Fruit fly (Drosophila melanogaster) whole organism, embryonic: Measurements from ENCODE around the gene CG13077.
A peak's percentile ranks its signal among the peaks of the same experiment; 100 is the strongest.

ENCODE experiments used
- Abd-B ChIP-seq: fragments of 200-800 bp; sonication (Bioruptor generic); optimal IDR thresholded peaks from 2 replicates; lab custom pipeline; 2018; ENCODE audit warnings: missing biosample characterization, mild to moderate bottlenecking, missing genetic modification characterization, moderate library complexity
- C15 ChIP-seq: fragments of 200-800 bp; sonication (Bioruptor generic); IDR thresholded peaks from 3 replicates; pipeline ENCODE4 v1.3.6; 2022; ENCODE audit warnings: missing biosample characterization, missing genetic modification characterization
- CG11093 ChIP-seq: fragments of 200-800 bp; sonication (Bioruptor generic); IDR thresholded peaks from 3 replicates; pipeline ENCODE4 v1.3.6; 2022; ENCODE audit warnings: missing biosample characterization, missing genetic modification characterization
- CG12391 ChIP-seq: fragments of 200-800 bp; sonication (Bioruptor generic); optimal IDR thresholded peaks from 3 replicates; lab custom pipeline; 2018; ENCODE audit warnings: missing biosample characterization, mild to moderate bottlenecking, missing genetic modification characterization, moderate library complexity
- CG12942 ChIP-seq: fragments of 200-800 bp; sonication (Bioruptor generic); optimal IDR thresholded peaks from 3 replicates; lab custom pipeline; 2016; ENCODE audit warnings: missing biosample characterization, missing genetic modification characterization
- CG13624 ChIP-seq: fragments of 200-800 bp; sonication (Bioruptor generic); optimal IDR thresholded peaks from 2 replicates; lab custom pipeline; 2016; ENCODE audit warnings: missing biosample characterization, missing genetic modification characterization
- CG14050 ChIP-seq: fragments of 200-800 bp; sonication (Bioruptor generic); IDR thresholded peaks from 3 replicates; pipeline ENCODE4 v1.3.6; 2022; ENCODE audit warnings: missing biosample characterization, missing genetic modification characterization
- CG14860 ChIP-seq: fragments of 200-800 bp; sonication (Bioruptor generic); IDR thresholded peaks from 3 replicates; pipeline ENCODE4 v1.3.6; 2022; ENCODE audit warnings: missing biosample characterization, missing genetic modification characterization; ENCODE audit not compliant: partially characterized antibody
- CG15601 ChIP-seq: fragments of 200-800 bp; sonication (Bioruptor generic); optimal IDR thresholded peaks from 3 replicates; lab custom pipeline; 2019; ENCODE audit warnings: missing biosample characterization, mild to moderate bottlenecking, missing genetic modification characterization, moderate library complexity
- CG17385 ChIP-seq: fragments of 200-800 bp; sonication (Bioruptor generic); optimal IDR thresholded peaks from 3 replicates; lab custom pipeline; 2018; ENCODE audit warnings: missing biosample characterization, mild to moderate bottlenecking, missing genetic modification characterization
- CG18619 ChIP-seq: fragments of 200-800 bp; sonication (Bioruptor generic); optimal IDR thresholded peaks from 3 replicates; lab custom pipeline; 2017; ENCODE audit warnings: missing biosample characterization, mild to moderate bottlenecking, missing genetic modification characterization
- CG2199 ChIP-seq: fragments of 200-800 bp; sonication (Bioruptor generic); IDR thresholded peaks from 3 replicates; pipeline ENCODE4 v1.3.6; 2022; ENCODE audit warnings: missing biosample characterization, missing genetic modification characterization
- CG2712 ChIP-seq: fragments of 200-800 bp; optimal IDR thresholded peaks from 3 replicates; lab custom pipeline; 2019; ENCODE audit warnings: missing biosample characterization, mild to moderate bottlenecking, missing genetic modification characterization, moderate library complexity
- CG31224 ChIP-seq: fragments of 200-800 bp; sonication (Bioruptor generic); IDR thresholded peaks from 2 replicates; pipeline ENCODE4 v1.3.6; 2022; ENCODE audit warnings: missing biosample characterization, missing genetic modification characterization
- CG34422 ChIP-seq: fragments of 200-800 bp; sonication (Bioruptor generic); IDR thresholded peaks from 3 replicates; pipeline ENCODE4 v1.3.6; 2022; ENCODE audit warnings: missing biosample characterization, missing genetic modification characterization
- CG3995 ChIP-seq: fragments of 200-800 bp; sonication (Bioruptor generic); optimal IDR thresholded peaks from 3 replicates; lab custom pipeline; 2016; ENCODE audit warnings: missing biosample characterization, missing genetic modification characterization
- CG6254 ChIP-seq: fragments of 200-800 bp; sonication (Bioruptor generic); optimal IDR thresholded peaks from 3 replicates; lab custom pipeline; 2017; ENCODE audit warnings: mild to moderate bottlenecking, missing biosample characterization, missing genetic modification reagents, missing genetic modification characterization
- CG6854 ChIP-seq: fragments of 200-800 bp; sonication (Bioruptor generic); optimal IDR thresholded peaks from 3 replicates; lab custom pipeline; 2017; ENCODE audit warnings: missing biosample characterization, mild to moderate bottlenecking, missing genetic modification characterization
- CG8281 ChIP-seq: fragments of 200-800 bp; sonication (Bioruptor generic); optimal IDR thresholded peaks from 2 replicates; lab custom pipeline; 2018; ENCODE audit warnings: missing biosample characterization, mild to moderate bottlenecking, missing genetic modification characterization, moderate library complexity
- CG8359 ChIP-seq: fragments of 200-800 bp; sonication (Bioruptor generic); optimal IDR thresholded peaks from 2 replicates; lab custom pipeline; 2017; ENCODE audit warnings: missing biosample characterization, mild to moderate bottlenecking, missing genetic modification characterization, borderline replicate concordance
- CG8765 ChIP-seq: fragments of 200-800 bp; sonication (Bioruptor generic); IDR thresholded peaks from 2 replicates; pipeline ENCODE4 v1.3.6; 2022; ENCODE audit warnings: missing biosample characterization, missing genetic modification characterization
- CkIIα-i1 ChIP-seq: fragments of 200-800 bp; sonication (Bioruptor generic); IDR thresholded peaks from 2 replicates; pipeline ENCODE4 v1.3.6; 2022; ENCODE audit warnings: missing biosample characterization, missing genetic modification characterization
- D19B ChIP-seq: fragments of 200-800 bp; sonication (Bioruptor generic); optimal IDR thresholded peaks from 2 replicates; lab custom pipeline; 2017; ENCODE audit warnings: missing biosample characterization, mild to moderate bottlenecking, missing genetic modification characterization
- Dad ChIP-seq: fragments of 200-800 bp; sonication (Bioruptor generic); optimal IDR thresholded peaks from 3 replicates; lab custom pipeline; 2016; ENCODE audit warnings: missing biosample characterization, missing genetic modification characterization
- Doc3 ChIP-seq: fragments of 200-800 bp; sonication (Bioruptor generic); IDR thresholded peaks from 3 replicates; pipeline ENCODE4 v1.3.6; 2022; ENCODE audit warnings: missing biosample characterization, missing genetic modification characterization; ENCODE audit not compliant: partially characterized antibody
- Eip74EF ChIP-seq, 2 experiments: fragments of 200-800 bp in 1 of 2; fragments of >200 bp in 1 of 2; sonication (Bioruptor generic) in 1 of 2; optimal IDR thresholded peaks; 2 replicates each; lab custom pipeline; 2017 to 2019; ENCODE audit warnings: missing biosample characterization in 2 of 2, missing genetic modification characterization in 2 of 2, mild to moderate bottlenecking in 1 of 2, moderate library complexity in 1 of 2
- Fer2 ChIP-seq: fragments of 200-800 bp; sonication (Bioruptor generic); optimal IDR thresholded peaks from 2 replicates; lab custom pipeline; 2018; ENCODE audit warnings: missing biosample characterization, mild to moderate bottlenecking, missing genetic modification characterization, moderate library complexity
- H15 ChIP-seq: fragments of 200-800 bp; sonication (Bioruptor generic); IDR thresholded peaks from 3 replicates; pipeline ENCODE4 v1.3.6; 2022; ENCODE audit warnings: missing biosample characterization, missing genetic modification characterization
- HHEX ChIP-seq: fragments of 200-800 bp; sonication (Bioruptor generic); optimal IDR thresholded peaks from 3 replicates; lab custom pipeline; 2017; ENCODE audit warnings: missing biosample characterization, mild to moderate bottlenecking, missing genetic modification characterization, missing genetic modification reagents
- HLHmδ ChIP-seq: fragments of 200-800 bp; sonication (Bioruptor generic); optimal IDR thresholded peaks from 2 replicates; lab custom pipeline; 2018; ENCODE audit warnings: missing biosample characterization, mild to moderate bottlenecking, missing genetic modification characterization, moderate library complexity
- Lhr ChIP-seq: fragments of 200-800 bp; sonication (Bioruptor generic); optimal IDR thresholded peaks from 3 replicates; lab custom pipeline; 2017; ENCODE audit warnings: mild to moderate bottlenecking, missing biosample characterization, missing genetic modification reagents, missing genetic modification characterization
- MESR4 ChIP-seq: fragments of 200-800 bp; sonication (Bioruptor generic); optimal IDR thresholded peaks from 2 replicates; lab custom pipeline; 2018; ENCODE audit warnings: missing biosample characterization, mild to moderate bottlenecking, missing genetic modification characterization, moderate library complexity
- NC2β ChIP-seq: fragments of 200-800 bp; sonication (Bioruptor generic); optimal IDR thresholded peaks from 2 replicates; lab custom pipeline; 2016; ENCODE audit warnings: missing biosample characterization, missing genetic modification characterization
- Rx ChIP-seq: fragments of 200-800 bp; sonication (Bioruptor generic); IDR thresholded peaks from 2 replicates; pipeline ENCODE4 v1.3.6; 2022; ENCODE audit warnings: missing biosample characterization, missing genetic modification characterization
- Taf1 ChIP-seq: fragments of 200-800 bp; sonication (Bioruptor generic); IDR thresholded peaks from 2 replicates; pipeline ENCODE4 v1.3.6; 2022; ENCODE audit warnings: missing biosample characterization, missing genetic modification characterization
- Xrp1 ChIP-seq: fragments of 200-800 bp; sonication (Bioruptor generic); IDR thresholded peaks from 2 replicates; pipeline ENCODE4 v1.3.6; 2022; ENCODE audit warnings: missing biosample characterization, missing genetic modification characterization
- cad ChIP-seq: fragments of >200 bp; optimal IDR thresholded peaks from 2 replicates; lab custom pipeline; 2017; ENCODE audit warnings: missing biosample characterization, missing genetic modification characterization
- eve ChIP-seq, 2 experiments: fragments of >200 bp; optimal IDR thresholded peaks; 2 replicates each; lab custom pipeline; 2017; ENCODE audit warnings: missing biosample characterization in 2 of 2, missing genetic modification characterization in 2 of 2
- eyg ChIP-seq: fragments of 200-800 bp; sonication (Bioruptor generic); optimal IDR thresholded peaks from 3 replicates; lab custom pipeline; 2016; ENCODE audit warnings: missing biosample characterization, missing genetic modification characterization
- inv ChIP-seq: fragments of 200-800 bp; sonication (Bioruptor generic); IDR thresholded peaks from 2 replicates; pipeline ENCODE4 v1.3.6; 2022; ENCODE audit warnings: missing biosample characterization, missing genetic modification characterization; ENCODE audit not compliant: partially characterized antibody
- lab ChIP-seq: fragments of 200-800 bp; sonication (Bioruptor generic); optimal IDR thresholded peaks from 3 replicates; lab custom pipeline; 2017; ENCODE audit warnings: missing biosample characterization, missing genetic modification characterization, mild to moderate bottlenecking, moderate library complexity, missing genetic modification reagents
- lov ChIP-seq, 2 experiments: fragments of 200-800 bp in 1 of 2; fragments of >200 bp in 1 of 2; sonication (Bioruptor generic) in 1 of 2; IDR thresholded peaks in 1 of 2; optimal IDR thresholded peaks in 1 of 2; 2 replicates in 1 of 2; 3 replicates in 1 of 2; pipeline versions ENCODE4 v1.3.6 to Lab custom; 2017 to 2022; ENCODE audit warnings: missing biosample characterization in 1 of 2, missing genetic modification characterization in 1 of 2
- nau ChIP-seq: fragments of 200-800 bp; sonication (Bioruptor generic); optimal IDR thresholded peaks from 3 replicates; lab custom pipeline; 2017; ENCODE audit warnings: missing biosample characterization, mild to moderate bottlenecking, missing genetic modification characterization, missing genetic modification reagents
- onecut ChIP-seq: fragments of 200-800 bp; sonication (Bioruptor generic); IDR thresholded peaks from 2 replicates; pipeline ENCODE4 v1.3.6; 2022; ENCODE audit warnings: missing biosample characterization, missing genetic modification characterization
- otp ChIP-seq: fragments of 200-800 bp; sonication (Bioruptor generic); IDR thresholded peaks from 3 replicates; pipeline ENCODE4, ENCODE4 v1.3.6; 2022; ENCODE audit warnings: missing biosample characterization, missing genetic modification characterization
- ssp ChIP-seq: fragments of 200-800 bp; sonication (Bioruptor generic); IDR thresholded peaks from 2 replicates; pipeline ENCODE4 v1.3.6; 2022; ENCODE audit warnings: missing biosample characterization, missing genetic modification characterization
- tna ChIP-seq: fragments of 200-800 bp; sonication (Bioruptor generic); IDR thresholded peaks from 2 replicates; pipeline ENCODE4 v1.3.6; 2022; ENCODE audit warnings: missing biosample characterization, missing genetic modification characterization; ENCODE audit not compliant: partially characterized antibody
- vnd ChIP-seq: fragments of 200-800 bp; sonication (Bioruptor generic); IDR thresholded peaks from 3 replicates; pipeline ENCODE4 v1.3.6; 2022; ENCODE audit warnings: missing biosample characterization, missing genetic modification characterization; ENCODE audit not compliant: partially characterized antibody

CG13077 gene

DNA sequence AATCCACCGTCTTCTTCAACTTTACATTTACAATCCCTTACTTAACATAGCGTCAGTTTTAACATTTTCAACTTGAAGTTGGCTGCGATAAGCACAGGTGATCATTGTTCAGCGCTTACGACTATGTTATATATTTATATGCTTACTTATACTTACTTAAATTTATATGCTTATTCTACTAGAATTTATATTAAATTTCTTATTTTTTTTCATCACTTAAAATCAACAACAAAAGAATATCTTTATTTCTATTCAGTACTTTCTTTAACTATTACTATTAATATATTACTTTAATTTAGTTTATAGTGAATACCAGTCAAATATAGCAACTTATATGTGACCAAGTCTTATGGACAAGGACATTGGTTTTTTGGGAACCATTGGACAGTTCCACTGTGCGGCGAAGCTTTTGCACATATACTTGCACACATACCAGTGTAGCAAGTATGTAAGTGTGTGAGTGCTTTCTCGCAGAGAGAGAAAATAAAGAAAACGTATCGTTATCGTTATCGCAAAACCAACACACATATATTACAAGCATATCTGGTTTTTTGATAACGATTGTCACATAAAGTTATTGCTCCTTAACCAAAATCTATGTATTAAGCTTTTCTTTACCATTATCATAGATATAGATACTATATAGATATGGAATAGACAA, 48.4 kb upstream of the CG13077 start, which contains the start of gene Hasp (continued):
- TF ChIP-seq CG34422 (GFP tag; lab: Robert Waterston, UW) (peak; percentile 30; the same call in 1 of the 3 replicates), CG12391 (tag; lab: Kevin White, UChicago) (peak; percentile 68), C15 (GFP tag; lab: Robert Waterston, UW) (peak; percentile 16; the same call in 1 of the 3 replicates), CG18619 (GFP tag; lab: Kevin White, UChicago) (peak; percentile 29), eve (GFP tag; optimal IDR thresholded peaks at IDR 0.05; lab: Kevin White, UChicago) (no peak), CG2199 (GFP tag; lab: Robert Waterston, UW) (no peak), CG15601 (tag; lab: Kevin White, UChicago) (peak; percentile 17), CG12942 (GFP tag; lab: Kevin White, UChicago) (peak; percentile 46), CG3995 (GFP tag; lab: Kevin White, UChicago) (no peak), lab (GFP tag; lab: Kevin White, UChicago) (no peak), CG8281 (no peak), CG2712 (tag; lab: Kevin White, UChicago) (peak; percentile 72), HLHmδ (no peak), Lhr (no peak), Doc3 (GFP tag; lab: Robert Waterston, UW) (peak; percentile 50; the same call in 2 of the 3 replicates), CG13624 (GFP tag; lab: Kevin White, UChicago) (peak; percentile 35), Fer2 (tag; lab: Kevin White, UChicago) (no peak), CG17385 (peak; percentile 29), eyg (GFP tag; lab: Kevin White, UChicago) (no peak), onecut (peak; percentile 33), Eip74EF (GFP tag; optimal IDR thresholded peaks at IDR 0.05; lab: Kevin White, UChicago) (peak in 1 of 2 experiments; percentile 67), cad (no peak), CG31224 (GFP tag; lab: Robert Waterston, UW) (peak; percentile 50; the same call in 1 of the 2 replicates), tna (GFP tag; lab: Robert Waterston, UW) (peak; percentile 96), H15 (GFP tag; lab: Robert Waterston, UW) (no peak), Abd-B (GFP tag; lab: Kevin White, UChicago) (peak; percentile 41), HHEX (peak; percentile 39), vnd (GFP tag; lab: Robert Waterston, UW) (peak; percentile 74), Taf1 (GFP tag; lab: Robert Waterston, UW) (no peak), Rx (GFP tag; lab: Robert Waterston, UW) (no peak), CG11093 (GFP tag; lab: Robert Waterston, UW) (no peak), CG8765 (GFP tag; lab: Robert Waterston, UW) (no peak), nau (GFP tag; lab: Kevin White, UChicago) (no peak), Dad (GFP tag; lab: Kevin White, UChicago) (peak; percentile 18), NC2β (no peak), CG8359 (GFP tag; lab: Kevin White, UChicago) (no peak), CG6854 (GFP tag; lab: Kevin White, UChicago) (peak; percentile 46), CG14860 (GFP tag; lab: Robert Waterston, UW) (peak; percentile 83), otp (GFP tag; lab: Robert Waterston, UW) (no peak), inv (GFP tag; lab: Robert Waterston, UW) (peak; percentile 28; the same call in 1 of the 2 replicates), CkIIα-i1 (no peak), ssp (GFP tag; lab: Robert Waterston, UW) (0 out of 2 replicates have a peak, but pooled peaks have one; percentile 23), MESR4 (GFP tag; lab: Kevin White, UChicago) (no peak), CG6254 (GFP tag; lab: Kevin White, UChicago) (peak; percentile 53), Xrp1 (GFP tag; lab: Robert Waterston, UW) (peak; percentile 67), lov (optimal IDR thresholded peaks at IDR 0.05; lab: Kevin White, UChicago) (no peak), lov (GFP tag; IDR thresholded peaks at IDR 0.05; lab: Robert Waterston, UW) (no peak), CG14050 (GFP tag; lab: Robert Waterston, UW) (peak; percentile 9; the same call in 1 of the 3 replicates), D19B (GFP tag; lab: Kevin White, UChicago) (no peak)
